Fruit fly (Drosophila melanogaster): ENCODE measurements around the gene SmB.

Gene SmB

dm6 chr2L:10466865-10467270 lies 40.4 kb upstream of the SmB start (continued):
- TF ChIP-seq D19A (tag; optimal IDR thresholded peaks at IDR 0.05): peak; percentile 64
- TF ChIP-seq sisA (GFP tag; IDR thresholded peaks at IDR 0.05): peak; percentile 54; the same call in 1 of the 2 replicates
- no peak for TF ChIP-seq Aef1 (GFP tag; IDR thresholded peaks at IDR 0.05)
- no peak for TF ChIP-seq gsb (GFP tag; IDR thresholded peaks at IDR 0.05)
- no peak for TF ChIP-seq CG14860 (GFP tag; IDR thresholded peaks at IDR 0.05; ENCODE audit: partially characterized antibody)
- peak; percentile 35 for TF ChIP-seq CG12071 (GFP tag; optimal IDR thresholded peaks at IDR 0.05)
- no peak for TF ChIP-seq CHES-1-like (GFP tag; optimal IDR thresholded peaks at IDR 0.05)
- TF ChIP-seq Bdp1 (GFP tag; optimal IDR thresholded peaks at IDR 0.05): no peak
- peak; percentile 21 for TF ChIP-seq CG11398 (GFP tag; optimal IDR thresholded peaks at IDR 0.05)
- peak; percentile 40 for TF ChIP-seq CG31388 (GFP tag; optimal IDR thresholded peaks at IDR 0.05)
- peak; percentile 17 for TF ChIP-seq twi (tag; optimal IDR thresholded peaks at IDR 0.05)
- peak; percentile 4 for TF ChIP-seq Ets97D (GFP tag; optimal IDR thresholded peaks at IDR 0.05)
- peak; percentile 57 for TF ChIP-seq CG16863 (GFP tag; optimal IDR thresholded peaks at IDR 0.05)
- TF ChIP-seq CG12391 (tag; optimal IDR thresholded peaks at IDR 0.05): peak; percentile 50
- TF ChIP-seq Sry-δ (GFP tag; optimal IDR thresholded peaks at IDR 0.05): peak; percentile 15
- TF ChIP-seq fd64A (GFP tag; optimal IDR thresholded peaks at IDR 0.05): no peak
- TF ChIP-seq sob (GFP tag; IDR thresholded peaks at IDR 0.05): peak; percentile 57
- no peak for TF ChIP-seq mirr (GFP tag; optimal IDR thresholded peaks at IDR 0.05)
- peak; percentile 88 for TF ChIP-seq CG18262 (tag; optimal IDR thresholded peaks at IDR 0.05)
- TF ChIP-seq pita (GFP tag; optimal IDR thresholded peaks at IDR 0.05): no peak
- TF ChIP-seq pum (GFP tag; optimal IDR thresholded peaks at IDR 0.05): peak; percentile 53
- TF ChIP-seq ab (GFP tag; optimal IDR thresholded peaks at IDR 0.05): no peak
- TF ChIP-seq corto (GFP tag; optimal IDR thresholded peaks at IDR 0.05): no peak
- TF ChIP-seq CG31441 (GFP tag; IDR thresholded peaks at IDR 0.05): peak; percentile 78
- TF ChIP-seq bab2 (GFP tag; optimal IDR thresholded peaks at IDR 0.05): peak; percentile 27
- TF ChIP-seq GATAe (GFP tag; conservative IDR thresholded peaks at IDR 0.05): no peak
- peak; percentile 31; the same call in 1 of the 2 replicates for TF ChIP-seq sim (GFP tag; IDR thresholded peaks at IDR 0.05)
- TF ChIP-seq CG12299 (tag; optimal IDR thresholded peaks at IDR 0.05): no peak
- TF ChIP-seq org-1 (GFP tag; optimal IDR thresholded peaks at IDR 0.05): peak; percentile 51
- TF ChIP-seq CG17359 (tag; optimal IDR thresholded peaks at IDR 0.05): peak; percentile 74
- no peak for TF ChIP-seq bowl (GFP tag; IDR thresholded peaks at IDR 0.05)
- TF ChIP-seq wdn (GFP tag; IDR thresholded peaks at IDR 0.05): no peak
- peak; percentile 18 for TF ChIP-seq cato (GFP tag; optimal IDR thresholded peaks at IDR 0.05; ENCODE audit: borderline replicate concordance)
- no peak for TF ChIP-seq salm (tag; optimal IDR thresholded peaks at IDR 0.05)
- no peak; the same call in 1 of the 2 replicates for TF ChIP-seq CG32532 (GFP tag; IDR thresholded peaks at IDR 0.05)
- TF ChIP-seq CG7556 (GFP tag; optimal IDR thresholded peaks at IDR 0.05): peak; percentile 69
- TF ChIP-seq CG6654 (GFP tag; optimal IDR thresholded peaks at IDR 0.05): peak; percentile 32
- TF ChIP-seq Poxn (GFP tag; IDR thresholded peaks at IDR 0.05): no peak
- TF ChIP-seq CG17829 (tag; optimal IDR thresholded peaks at IDR 0.05): peak; percentile 75
- TF ChIP-seq wek (GFP tag; optimal IDR thresholded peaks at IDR 0.05): no peak
- TF ChIP-seq ro (GFP tag; IDR thresholded peaks at IDR 0.05): no peak
- no peak for TF ChIP-seq CG13123 (GFP tag; optimal IDR thresholded peaks at IDR 0.05)
- TF ChIP-seq phol (tag; optimal IDR thresholded peaks at IDR 0.05): peak; percentile 84
- peak; percentile 63; the same call in 1 of the 2 replicates for TF ChIP-seq ara (GFP tag; IDR thresholded peaks at IDR 0.05)
- peak; percentile 68 for TF ChIP-seq Ssrp (tag; optimal IDR thresholded peaks at IDR 0.05)
- no peak for TF ChIP-seq repo (GFP tag; optimal IDR thresholded peaks at IDR 0.05)
- TF ChIP-seq Dad (GFP tag; optimal IDR thresholded peaks at IDR 0.05): peak; percentile 42
- peak; percentile 59; the same call in 2 of the 3 replicates for TF ChIP-seq zfh1 (GFP tag; IDR thresholded peaks at IDR 0.05)
- TF ChIP-seq trem (tag; optimal IDR thresholded peaks at IDR 0.05): peak; percentile 37
- TF ChIP-seq Dp (GFP tag; optimal IDR thresholded peaks at IDR 0.05): no peak
- no peak for TF ChIP-seq exex (tag; optimal IDR thresholded peaks at IDR 0.05)
- TF ChIP-seq Dfd (GFP tag; optimal IDR thresholded peaks at IDR 0.05): no peak
